Fruit fly (Drosophila melanogaster) whole organism, embryonic: Measurements from ENCODE around the gene CG42815.

ENCODE experiments used
- CG10209 ChIP-seq: fragments of 200-800 bp; sonication (Bioruptor generic); optimal IDR thresholded peaks from 3 replicates; lab custom pipeline; 2017; ENCODE audit warnings: missing biosample characterization, mild to moderate bottlenecking, missing genetic modification characterization, missing genetic modification reagents
- CG1024 ChIP-seq: fragments of 200-800 bp; sonication (Bioruptor generic); IDR thresholded peaks from 2 replicates; pipeline ENCODE4 v1.3.6; 2022; ENCODE audit warnings: missing biosample characterization, missing genetic modification characterization
- CG10431 ChIP-seq: fragments of 200-800 bp; sonication (Bioruptor generic); optimal IDR thresholded peaks from 3 replicates; lab custom pipeline; 2018; ENCODE audit warnings: missing biosample characterization, mild to moderate bottlenecking, missing genetic modification characterization
- CG10543 ChIP-seq: fragments of 200-800 bp; sonication (Bioruptor generic); optimal IDR thresholded peaks from 3 replicates; lab custom pipeline; 2017; ENCODE audit warnings: missing biosample characterization, mild to moderate bottlenecking, missing genetic modification characterization, moderate library complexity
- CG11723 ChIP-seq: fragments of 200-800 bp; sonication (Bioruptor generic); optimal IDR thresholded peaks from 2 replicates; lab custom pipeline; 2017; ENCODE audit warnings: missing biosample characterization, mild to moderate bottlenecking, missing genetic modification characterization
- CG12942 ChIP-seq: fragments of 200-800 bp; sonication (Bioruptor generic); optimal IDR thresholded peaks from 3 replicates; lab custom pipeline; 2016; ENCODE audit warnings: missing biosample characterization, missing genetic modification characterization
- CG15479 ChIP-seq: fragments of 200-800 bp; sonication (Bioruptor generic); optimal IDR thresholded peaks from 3 replicates; lab custom pipeline; 2019; ENCODE audit warnings: missing biosample characterization, mild to moderate bottlenecking, missing genetic modification characterization, moderate library complexity
- CG15601 ChIP-seq: fragments of 200-800 bp; sonication (Bioruptor generic); optimal IDR thresholded peaks from 3 replicates; lab custom pipeline; 2019; ENCODE audit warnings: missing biosample characterization, mild to moderate bottlenecking, missing genetic modification characterization, moderate library complexity
- CG16813 ChIP-seq: fragments of 200-800 bp; sonication (Bioruptor generic); IDR thresholded peaks from 3 replicates; pipeline ENCODE4 v1.3.6; 2022; ENCODE audit warnings: missing biosample characterization, missing genetic modification characterization; ENCODE audit not compliant: partially characterized antibody
- CG17328 ChIP-seq: fragments of 200-800 bp; sonication (Bioruptor generic); IDR thresholded peaks from 2 replicates; pipeline ENCODE4 v1.3.6; 2022; ENCODE audit warnings: missing biosample characterization, missing genetic modification characterization
- CG17829 ChIP-seq: fragments of 200-800 bp; optimal IDR thresholded peaks from 2 replicates; lab custom pipeline; 2019; ENCODE audit warnings: missing biosample characterization, mild to moderate bottlenecking, missing genetic modification characterization, moderate library complexity
- CG18599 ChIP-seq: fragments of 200-800 bp; sonication (Bioruptor generic); optimal IDR thresholded peaks from 3 replicates; lab custom pipeline; 2017; ENCODE audit warnings: missing biosample characterization, missing genetic modification characterization, mild to moderate bottlenecking, moderate library complexity, missing genetic modification reagents
- CG2202 ChIP-seq: fragments of 200-800 bp; sonication (Bioruptor generic); optimal IDR thresholded peaks from 2 replicates; lab custom pipeline; 2018; ENCODE audit warnings: missing biosample characterization, mild to moderate bottlenecking, missing genetic modification characterization
- CG30020 ChIP-seq: fragments of 200-800 bp; optimal IDR thresholded peaks from 2 replicates; lab custom pipeline; 2019; ENCODE audit warnings: missing biosample characterization, mild to moderate bottlenecking, missing genetic modification characterization, moderate library complexity
- CG32532 ChIP-seq: fragments of 200-800 bp; sonication (Bioruptor generic); IDR thresholded peaks from 2 replicates; pipeline ENCODE4 v1.3.6; 2022; ENCODE audit warnings: missing biosample characterization, missing genetic modification characterization
- CG3407 ChIP-seq: fragments of 200-800 bp; sonication (Bioruptor generic); optimal IDR thresholded peaks from 2 replicates; lab custom pipeline; 2018; ENCODE audit warnings: missing biosample characterization, mild to moderate bottlenecking, missing genetic modification characterization
- CG34224 ChIP-seq: fragments of 200-800 bp; sonication (Bioruptor generic); IDR thresholded peaks from 3 replicates; pipeline ENCODE4 v1.3.6; 2022; ENCODE audit warnings: missing biosample characterization, missing genetic modification characterization; ENCODE audit not compliant: partially characterized antibody
- CG43689 ChIP-seq: fragments of 200-800 bp; sonication (Bioruptor generic); IDR thresholded peaks from 2 replicates; pipeline ENCODE4 v1.3.6; 2022; ENCODE audit warnings: missing biosample characterization, missing genetic modification characterization
- CG4404 ChIP-seq: fragments of 200-800 bp; sonication (Bioruptor generic); IDR thresholded peaks from 2 replicates; pipeline ENCODE4 v1.3.6; 2022; ENCODE audit warnings: missing biosample characterization, missing genetic modification characterization
- CG4730 ChIP-seq: fragments of 200-800 bp; sonication (Bioruptor generic); IDR thresholded peaks from 2 replicates; pipeline ENCODE4 v1.3.6; 2022; ENCODE audit warnings: missing biosample characterization, missing genetic modification characterization
- CG6683 ChIP-seq: fragments of 200-800 bp; sonication (Bioruptor generic); optimal IDR thresholded peaks from 2 replicates; lab custom pipeline; 2017; ENCODE audit warnings: missing biosample characterization, mild to moderate bottlenecking, missing genetic modification characterization, missing genetic modification reagents
- CG8388 ChIP-seq: fragments of 200-800 bp; sonication (Bioruptor generic); optimal IDR thresholded peaks from 2 replicates; lab custom pipeline; 2019; ENCODE audit warnings: missing biosample characterization, mild to moderate bottlenecking, missing genetic modification characterization, moderate library complexity
- CG8765 ChIP-seq: fragments of 200-800 bp; sonication (Bioruptor generic); IDR thresholded peaks from 2 replicates; pipeline ENCODE4 v1.3.6; 2022; ENCODE audit warnings: missing biosample characterization, missing genetic modification characterization
- Dad ChIP-seq: fragments of 200-800 bp; sonication (Bioruptor generic); optimal IDR thresholded peaks from 3 replicates; lab custom pipeline; 2016; ENCODE audit warnings: missing biosample characterization, missing genetic modification characterization
- Dref ChIP-seq: fragments of 200-800 bp; sonication (Bioruptor generic); IDR thresholded peaks from 2 replicates; pipeline ENCODE4 v1.3.6; 2022; ENCODE audit warnings: missing biosample characterization, missing genetic modification characterization
- E2f1 ChIP-seq: fragments of 200-800 bp; sonication (Bioruptor generic); IDR thresholded peaks from 2 replicates; pipeline ENCODE4 v1.3.6; 2022; ENCODE audit warnings: missing biosample characterization, missing genetic modification characterization
- Fer3 ChIP-seq: fragments of 200-800 bp; sonication (Bioruptor generic); optimal IDR thresholded peaks from 2 replicates; lab custom pipeline; 2018; ENCODE audit warnings: missing biosample characterization, mild to moderate bottlenecking, missing genetic modification characterization, moderate library complexity
- Hr78 ChIP-seq, 2 experiments: fragments of 200-800 bp in 1 of 2; fragments of >200 bp in 1 of 2; sonication (Bioruptor generic) in 1 of 2; optimal IDR thresholded peaks; 2 replicates each; lab custom pipeline; 2017 to 2019; ENCODE audit warnings: missing biosample characterization in 2 of 2, missing genetic modification characterization in 2 of 2, mild to moderate bottlenecking in 1 of 2, moderate library complexity in 1 of 2
- Mad ChIP-seq: fragments of 200-800 bp; sonication (Bioruptor generic); optimal IDR thresholded peaks from 2 replicates; lab custom pipeline; 2016; ENCODE audit warnings: missing biosample characterization, missing genetic modification characterization
- Myb ChIP-seq: fragments of 200-800 bp; sonication (Bioruptor generic); optimal IDR thresholded peaks from 2 replicates; lab custom pipeline; 2016; ENCODE audit warnings: missing biosample characterization, missing genetic modification characterization
- NC2α ChIP-seq: fragments of 200-800 bp; sonication (Bioruptor generic); optimal IDR thresholded peaks from 2 replicates; lab custom pipeline; 2016; ENCODE audit warnings: missing biosample characterization, missing genetic modification characterization
- NC2β ChIP-seq: fragments of 200-800 bp; sonication (Bioruptor generic); optimal IDR thresholded peaks from 2 replicates; lab custom pipeline; 2016; ENCODE audit warnings: missing biosample characterization, missing genetic modification characterization
- Sox100B ChIP-seq: fragments of 200-800 bp; sonication (Bioruptor generic); optimal IDR thresholded peaks from 3 replicates; lab custom pipeline; 2018; ENCODE audit warnings: missing biosample characterization, mild to moderate bottlenecking, missing genetic modification characterization
- Sry-δ ChIP-seq: fragments of 200-800 bp; sonication (Bioruptor generic); optimal IDR thresholded peaks from 2 replicates; lab custom pipeline; 2016; ENCODE audit warnings: missing biosample characterization, missing genetic modification characterization
- ase ChIP-seq: fragments of 200-800 bp; sonication (Bioruptor generic); IDR thresholded peaks from 3 replicates; pipeline ENCODE4 v1.3.6; 2022; ENCODE audit warnings: missing biosample characterization, missing genetic modification characterization
- bab2 ChIP-seq: fragments of 200-800 bp; sonication (Bioruptor generic); optimal IDR thresholded peaks from 2 replicates; lab custom pipeline; 2016; ENCODE audit warnings: missing biosample characterization, missing genetic modification characterization
- cwo ChIP-seq: fragments of 200-800 bp; sonication (Bioruptor generic); optimal IDR thresholded peaks from 3 replicates; lab custom pipeline; 2017; ENCODE audit warnings: missing biosample characterization, missing genetic modification characterization, mild to moderate bottlenecking, moderate library complexity, missing genetic modification reagents
- emc ChIP-seq: fragments of 200-800 bp; sonication (Bioruptor generic); optimal IDR thresholded peaks from 2 replicates; lab custom pipeline; 2016; ENCODE audit warnings: missing biosample characterization, missing genetic modification characterization
- ems ChIP-seq: fragments of 200-800 bp; sonication (Bioruptor generic); optimal IDR thresholded peaks from 3 replicates; lab custom pipeline; 2016; ENCODE audit warnings: missing biosample characterization, missing genetic modification characterization
- fru ChIP-seq: fragments of >200 bp; optimal IDR thresholded peaks from 2 replicates; lab custom pipeline; 2017
- gsb-n ChIP-seq: fragments of 200-800 bp; sonication (Bioruptor generic); optimal IDR thresholded peaks from 3 replicates; lab custom pipeline; 2018; ENCODE audit warnings: missing biosample characterization, mild to moderate bottlenecking, missing genetic modification characterization
- hth ChIP-seq: fragments of >200 bp; optimal IDR thresholded peaks from 2 replicates; lab custom pipeline; 2017; ENCODE audit warnings: inconsistent platforms
- maf-S ChIP-seq: fragments of 200-800 bp; sonication (Bioruptor generic); optimal IDR thresholded peaks from 2 replicates; lab custom pipeline; 2016; ENCODE audit warnings: missing biosample characterization, missing genetic modification characterization
- mirr ChIP-seq: fragments of 200-800 bp; sonication (Bioruptor generic); optimal IDR thresholded peaks from 3 replicates; lab custom pipeline; 2018; ENCODE audit warnings: missing biosample characterization, mild to moderate bottlenecking, missing genetic modification characterization
- odd ChIP-seq: fragments of 200-800 bp; sonication (Bioruptor generic); optimal IDR thresholded peaks from 2 replicates; lab custom pipeline; 2017; ENCODE audit warnings: missing biosample characterization, mild to moderate bottlenecking, missing genetic modification characterization
- repo ChIP-seq: fragments of 200-800 bp; sonication (Bioruptor generic); optimal IDR thresholded peaks from 2 replicates; lab custom pipeline; 2016; ENCODE audit warnings: missing biosample characterization, missing genetic modification characterization
- stwl ChIP-seq: fragments of 200-800 bp; sonication (Bioruptor generic); optimal IDR thresholded peaks from 3 replicates; lab custom pipeline; 2018; ENCODE audit warnings: missing biosample characterization, mild to moderate bottlenecking, missing genetic modification characterization, moderate library complexity
- trem ChIP-seq: fragments of 200-800 bp; optimal IDR thresholded peaks from 3 replicates; lab custom pipeline; 2019; ENCODE audit warnings: missing biosample characterization, mild to moderate bottlenecking, missing genetic modification characterization, moderate library complexity

CG42815 gene

DNA sequence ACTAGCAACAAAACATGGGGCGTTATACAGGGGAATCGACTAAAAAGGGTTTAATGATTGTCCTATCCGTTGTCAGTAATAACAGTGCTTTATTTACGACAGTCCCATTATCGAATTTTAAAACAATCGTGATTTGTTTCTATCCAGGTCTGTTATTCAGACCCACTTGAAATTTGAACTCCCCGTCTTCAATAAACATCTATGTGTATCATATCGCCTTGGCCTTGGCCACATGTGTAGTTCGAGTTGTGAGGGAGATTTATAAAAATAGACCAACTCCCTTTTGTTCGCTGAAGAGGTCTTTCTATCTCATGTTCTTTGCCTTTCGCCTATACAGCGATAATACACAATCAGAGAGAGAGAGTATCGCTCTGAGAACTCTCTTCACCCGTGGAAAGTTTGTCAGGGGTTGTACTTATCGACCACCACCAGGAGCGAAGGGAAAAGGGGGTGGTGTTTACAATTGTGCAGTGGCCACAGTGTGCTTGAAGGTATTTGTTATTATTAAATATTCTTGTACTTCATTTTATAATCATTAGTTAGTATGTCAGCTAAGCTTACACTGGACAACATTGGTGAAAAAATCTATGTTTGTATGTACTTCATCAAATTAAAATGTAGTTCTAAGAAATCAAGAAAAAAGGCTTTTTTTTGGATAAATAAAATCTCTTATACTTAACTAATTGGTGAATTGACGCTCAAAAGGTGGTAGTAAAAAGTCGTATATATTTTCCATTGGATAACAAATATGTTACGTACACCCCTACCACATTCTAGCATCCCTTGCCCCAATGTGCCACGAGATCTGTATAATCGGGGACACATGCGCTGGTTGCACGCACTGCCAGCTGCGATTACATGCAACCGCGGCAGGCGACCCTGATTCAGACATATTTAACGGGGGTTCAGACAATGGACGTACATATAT is 33.9 kb downstream of the CG42815 start (continued):
- TF ChIP-seq CG6683 (no peak), CG32532 (GFP tag; lab: Robert Waterston, UW) (no peak), Fer3 (tag; lab: Kevin White, UChicago) (peak; percentile 35), NC2α (peak; percentile 52), CG11723 (GFP tag; lab: Kevin White, UChicago) (peak; percentile 69), NC2β (GFP tag; lab: Kevin White, UChicago) (peak; percentile 69), odd (peak; percentile 71), CG43689 (GFP tag; lab: Robert Waterston, UW) (no peak), bab2 (GFP tag; lab: Kevin White, UChicago) (peak; percentile 46), CG17328 (GFP tag; lab: Robert Waterston, UW) (peak; percentile 62), trem (tag; lab: Kevin White, UChicago) (peak; percentile 82), CG30020 (tag; lab: Kevin White, UChicago) (peak; percentile 52), Mad (peak; percentile 45), Myb (GFP tag; lab: Kevin White, UChicago) (no peak), CG4730 (no peak), mirr (GFP tag; lab: Kevin White, UChicago) (no peak), hth (lab: Kevin White, UChicago) (no peak), cwo (GFP tag; lab: Kevin White, UChicago) (peak; percentile 4), fru (no peak), CG16813 (GFP tag; lab: Robert Waterston, UW) (0 out of 3 replicates have a peak, but pooled peaks have one; percentile 28), emc (GFP tag; lab: Kevin White, UChicago) (no peak), Hr78 (GFP tag; optimal IDR thresholded peaks at IDR 0.05; lab: Kevin White, UChicago) (peak in 1 of 2 experiments; percentile 72), CG10209 (peak; percentile 82), ase (GFP tag; lab: Robert Waterston, UW) (peak; percentile 47; the same call in 1 of the 3 replicates), Sox100B (GFP tag; lab: Kevin White, UChicago) (peak; percentile 91), CG1024 (GFP tag; lab: Robert Waterston, UW) (peak; percentile 45; the same call in 1 of the 2 replicates), CG17829 (tag; lab: Kevin White, UChicago) (peak; percentile 92), CG3407 (GFP tag; lab: Kevin White, UChicago) (peak; percentile 84), Dad (GFP tag; lab: Kevin White, UChicago) (no peak), CG10543 (peak; percentile 6), Dref (GFP tag; lab: Robert Waterston, UW) (no peak), CG15479 (GFP tag; lab: Kevin White, UChicago) (peak; percentile 63), CG34224 (GFP tag; lab: Robert Waterston, UW) (no peak), CG8388 (GFP tag; lab: Kevin White, UChicago) (peak; percentile 85), E2f1 (GFP tag; lab: Robert Waterston, UW) (peak; percentile 56), CG15601 (tag; lab: Kevin White, UChicago) (peak; percentile 82), repo (GFP tag; lab: Kevin White, UChicago) (peak; percentile 39), ems (GFP tag; lab: Kevin White, UChicago) (peak; percentile 49), stwl (peak; percentile 21), CG18599 (peak; percentile 57), CG8765 (GFP tag; lab: Robert Waterston, UW) (no peak; the same call in 1 of the 2 replicates), Sry-δ (GFP tag; lab: Kevin White, UChicago) (no peak), CG10431 (GFP tag; lab: Kevin White, UChicago) (peak; percentile 80), CG2202 (tag; lab: Kevin White, UChicago) (peak; percentile 84), maf-S (GFP tag; lab: Kevin White, UChicago) (no peak), CG4404 (GFP tag; lab: Robert Waterston, UW) (peak; percentile 80), CG12942 (GFP tag; lab: Kevin White, UChicago) (peak; percentile 35), gsb-n (peak; percentile 90)
